Worm (Caenorhabditis elegans) whole organism, L2 larva: ENCODE results near the gene eif-2A.

Source experiments
- C34F6.9 ChIP-seq: fragments of 150-350 bp; optimal IDR thresholded peaks from 2 replicates; lab custom pipeline; 2014; ENCODE audit warnings: missing biosample characterization, missing genetic modification characterization
- F13H6.1 ChIP-seq: sonication (generic microtip); optimal IDR thresholded peaks from 2 replicates; lab custom pipeline; 2016; ENCODE audit warnings: missing genetic modification characterization, missing compliant biosample characterization
- R02D3.7 ChIP-seq: fragments of 150-350 bp; optimal IDR thresholded peaks from 2 replicates; lab custom pipeline; 2014; ENCODE audit warnings: missing biosample characterization, missing genetic modification characterization
- Y55F3AM.14 ChIP-seq: fragments of 200-800 bp; sonication (Bioruptor generic); optimal IDR thresholded peaks from 2 replicates; lab custom pipeline; 2018; ENCODE audit warnings: mild to moderate bottlenecking, missing genetic modification characterization, missing compliant biosample characterization
- alr-1 ChIP-seq: fragments of 150-350 bp; optimal IDR thresholded peaks from 2 replicates; lab custom pipeline; 2014; ENCODE audit warnings: missing biosample characterization, missing genetic modification characterization
- ama-1 ChIP-seq: fragments of 150-350 bp; optimal IDR thresholded peaks from 2 replicates; lab custom pipeline; 2018; ENCODE audit warnings: inconsistent platforms
- blmp-1 ChIP-seq: sonication (generic microtip); optimal IDR thresholded peaks from 2 replicates; lab custom pipeline; 2017; ENCODE audit warnings: missing genetic modification characterization, mild to moderate bottlenecking, missing compliant biosample characterization, antibody characterized with exemption, moderate library complexity; ENCODE audit not compliant: insufficient read depth
- ceh-16 ChIP-seq: fragments of 150-350 bp; optimal IDR thresholded peaks from 2 replicates; lab custom pipeline; 2014; ENCODE audit warnings: missing biosample characterization, missing genetic modification characterization
- ceh-82 ChIP-seq: fragments of 150-350 bp; optimal IDR thresholded peaks from 2 replicates; lab custom pipeline; 2014; ENCODE audit warnings: missing biosample characterization, missing genetic modification characterization
- crh-2 ChIP-seq: sonication (generic microtip); optimal IDR thresholded peaks from 2 replicates; lab custom pipeline; 2017; ENCODE audit warnings: missing biosample characterization, missing genetic modification characterization
- dmd-4 ChIP-seq: sonication (generic microtip); optimal IDR thresholded peaks from 2 replicates; lab custom pipeline; 2017; ENCODE audit warnings: missing biosample characterization, missing genetic modification characterization
- egl-27 ChIP-seq: sonication (generic microtip); optimal IDR thresholded peaks from 3 replicates; lab custom pipeline; 2017; ENCODE audit warnings: missing biosample characterization, missing genetic modification reagents, missing genetic modification characterization
- elt-3 ChIP-seq: sonication (generic microtip); optimal IDR thresholded peaks from 2 replicates; lab custom pipeline; 2017; ENCODE audit warnings: missing biosample characterization, missing genetic modification characterization
- fos-1 ChIP-seq: fragments of 150-350 bp; optimal IDR thresholded peaks from 2 replicates; lab custom pipeline; 2014; ENCODE audit warnings: missing biosample characterization, missing genetic modification characterization
- gmeb-1 ChIP-seq: fragments of 150-350 bp; optimal IDR thresholded peaks from 2 replicates; lab custom pipeline; 2014; ENCODE audit warnings: missing biosample characterization, missing genetic modification characterization
- lin-11 ChIP-seq: fragments of 150-350 bp; sonication (generic microtip); optimal IDR thresholded peaks from 2 replicates; lab custom pipeline; 2014; ENCODE audit warnings: missing biosample characterization, missing genetic modification characterization, inconsistent platforms, mixed read lengths
- lin-13 ChIP-seq: fragments of 150-350 bp; optimal IDR thresholded peaks from 2 replicates; lab custom pipeline; 2014; ENCODE audit warnings: missing biosample characterization, missing genetic modification reagents, missing genetic modification characterization
- lsy-2 ChIP-seq, 2 experiments: fragments of 150-350 bp in 1 of 2; sonication (generic microtip) in 1 of 2; optimal IDR thresholded peaks; 2 replicates each; lab custom pipeline; 2014 to 2017; ENCODE audit warnings: missing biosample characterization in 2 of 2, missing genetic modification characterization in 2 of 2
- mdl-1 ChIP-seq, 2 experiments: fragments of 150-350 bp in 1 of 2; sonication (generic microtip) in 1 of 2; optimal IDR thresholded peaks; 2 replicates each; lab custom pipeline; 2017; ENCODE audit warnings: missing biosample characterization in 2 of 2, missing genetic modification characterization in 2 of 2
- nhr-10 ChIP-seq: sonication (generic microtip); optimal IDR thresholded peaks from 2 replicates; lab custom pipeline; 2017; ENCODE audit warnings: missing biosample characterization, missing genetic modification characterization
- nhr-12 ChIP-seq: fragments of 150-350 bp; optimal IDR thresholded peaks from 2 replicates; lab custom pipeline; 2014; ENCODE audit warnings: missing biosample characterization, missing genetic modification characterization
- nhr-129 ChIP-seq: fragments of 150-350 bp; optimal IDR thresholded peaks from 2 replicates; lab custom pipeline; 2014; ENCODE audit warnings: missing biosample characterization, missing genetic modification characterization
- nhr-21 ChIP-seq: fragments of 150-350 bp; optimal IDR thresholded peaks from 2 replicates; lab custom pipeline; 2014; ENCODE audit warnings: missing biosample characterization, missing genetic modification characterization
- nhr-23 ChIP-seq: fragments of 150-350 bp; optimal IDR thresholded peaks from 2 replicates; lab custom pipeline; 2014; ENCODE audit warnings: missing biosample characterization, missing genetic modification reagents, missing genetic modification characterization
- nhr-25 ChIP-seq: fragments of 150-350 bp; sonication (generic microtip); optimal IDR thresholded peaks from 3 replicates; lab custom pipeline; 2014; ENCODE audit warnings: missing biosample characterization, missing genetic modification characterization
- nhr-6 ChIP-seq: fragments of 150-350 bp; optimal IDR thresholded peaks from 2 replicates; lab custom pipeline; 2014; ENCODE audit warnings: missing biosample characterization, missing genetic modification characterization
- nhr-77 ChIP-seq: fragments of 150-350 bp; optimal IDR thresholded peaks from 2 replicates; lab custom pipeline; 2014; ENCODE audit warnings: missing biosample characterization, missing genetic modification characterization
- peb-1 ChIP-seq: fragments of 150-350 bp; optimal IDR thresholded peaks from 2 replicates; lab custom pipeline; 2014; ENCODE audit warnings: missing biosample characterization, missing genetic modification characterization
- sem-4 ChIP-seq: fragments of 150-350 bp; optimal IDR thresholded peaks from 2 replicates; lab custom pipeline; 2014; ENCODE audit warnings: missing biosample characterization, missing genetic modification reagents, missing genetic modification characterization
- skn-1 ChIP-seq: sonication (generic microtip); optimal IDR thresholded peaks from 2 replicates; lab custom pipeline; 2017; ENCODE audit warnings: missing biosample characterization, missing genetic modification characterization
- sma-3 ChIP-seq: sonication (generic microtip); optimal IDR thresholded peaks from 2 replicates; lab custom pipeline; 2016; ENCODE audit warnings: missing genetic modification reagents, missing genetic modification characterization, missing compliant biosample characterization
- sma-9 ChIP-seq, 2 experiments: fragments of 150-350 bp in 1 of 2; sonication (generic microtip) in 1 of 2; optimal IDR thresholded peaks; 2 replicates each; lab custom pipeline; 2014 to 2016; ENCODE audit warnings: missing genetic modification characterization in 2 of 2, mild to moderate bottlenecking in 1 of 2, missing biosample characterization in 1 of 2, missing compliant biosample characterization in 1 of 2, missing genetic modification reagents in 1 of 2, moderate library complexity in 1 of 2
- snpc-4 ChIP-seq: fragments of 150-350 bp; optimal IDR thresholded peaks from 2 replicates; lab custom pipeline; 2014; ENCODE audit warnings: missing biosample characterization, missing genetic modification characterization
- unc-39 ChIP-seq: fragments of 150-350 bp; optimal IDR thresholded peaks from 2 replicates; lab custom pipeline; 2014; ENCODE audit warnings: missing biosample characterization, missing genetic modification characterization
- ztf-1 ChIP-seq: fragments of 200-800 bp; sonication (Bioruptor generic); conservative IDR thresholded peaks from 2 replicates; pipeline ENCODE4 v1.3.6; 2022; ENCODE audit warnings: missing genetic modification characterization, missing compliant biosample characterization
- ztf-4 ChIP-seq: fragments of 150-350 bp; optimal IDR thresholded peaks from 2 replicates; lab custom pipeline; 2014; ENCODE audit warnings: missing biosample characterization, missing genetic modification characterization

Gene eif-2A

ce11 chrII:10389038-10389437, 27.6 kb upstream of the eif-2A start:
- TF ChIP-seq fos-1 (tag; lab: Kevin White, UChicago) (peak; percentile 71), lsy-2 (tag; optimal IDR thresholded peaks at IDR 0.05; lab: Kevin White, UChicago) (peak in 1 of 2 experiments; percentile 65), ceh-16 (tag; lab: Kevin White, UChicago) (no peak), sma-3 (GFP tag; lab: Kevin White, UChicago) (peak; percentile 90), nhr-21 (peak; percentile 86), sem-4 (tag; lab: Kevin White, UChicago) (peak; percentile 39), nhr-25 (tag; lab: Kevin White, UChicago) (peak; percentile 83), Y55F3AM.14 (GFP tag; lab: Kevin White, UChicago) (peak; percentile 34), gmeb-1 (tag; lab: Kevin White, UChicago) (peak; percentile 56), crh-2 (tag; lab: Kevin White, UChicago) (peak; percentile 74), nhr-129 (tag; lab: Kevin White, UChicago) (peak; percentile 63), snpc-4 (tag; lab: Kevin White, UChicago) (peak; percentile 17), F13H6.1 (tag; lab: Kevin White, UChicago) (peak; percentile 79), blmp-1 (peak; percentile 86), lin-11 (tag; lab: Kevin White, UChicago) (no peak), lin-13 (GFP tag; lab: Kevin White, UChicago) (peak; percentile 52), C34F6.9 (tag; lab: Kevin White, UChicago) (peak; percentile 39), ceh-82 (tag; lab: Kevin White, UChicago) (no peak), mdl-1 (tag; optimal IDR thresholded peaks at IDR 0.05; lab: Kevin White, UChicago) (peak; percentile 55 to 58), ama-1 (lab: Kevin White, UChicago) (peak; percentile 61), sma-9 (GFP tag; optimal IDR thresholded peaks at IDR 0.05; lab: Kevin White, UChicago) (peak; percentile 89), sma-9 (tag; optimal IDR thresholded peaks at IDR 0.05; lab: Kevin White, UChicago) (no peak), unc-39 (tag; lab: Kevin White, UChicago) (no peak), nhr-6 (tag; lab: Kevin White, UChicago) (peak; percentile 67), peb-1 (no peak)
- TF ChIP-seq, all 48 proteins: peak for 19

ce11 chrII:10389776-10390175, 26.8 kb upstream of the eif-2A start:
- peak; percentile 80 for TF ChIP-seq F13H6.1 (tag; lab: Kevin White, UChicago)
- no peak for TF ChIP-seq skn-1 (tag; lab: Kevin White, UChicago)
- TF ChIP-seq nhr-77 = no peak
- no peak for TF ChIP-seq ztf-4 (tag; lab: Kevin White, UChicago)
- TF ChIP-seq nhr-25 (tag; lab: Kevin White, UChicago) = peak; percentile 68
- peak; percentile 84 for TF ChIP-seq fos-1 (tag; lab: Kevin White, UChicago)
- TF ChIP-seq nhr-129 (tag; lab: Kevin White, UChicago) = peak; percentile 70
- no peak for TF ChIP-seq alr-1 (tag; lab: Kevin White, UChicago)
- TF ChIP-seq Y55F3AM.14 (GFP tag; lab: Kevin White, UChicago) = no peak
- TF ChIP-seq ztf-1 (GFP tag; lab: Robert Waterston, UW) = no peak
- peak; percentile 37 for TF ChIP-seq gmeb-1 (tag; lab: Kevin White, UChicago)
- TF ChIP-seq nhr-21 = peak; percentile 76
- TF ChIP-seq crh-2 (tag; lab: Kevin White, UChicago) = peak; percentile 65
- TF ChIP-seq sma-9 (GFP tag; optimal IDR thresholded peaks at IDR 0.05; lab: Kevin White, UChicago) = peak; percentile 82
- TF ChIP-seq sma-9 (tag; optimal IDR thresholded peaks at IDR 0.05; lab: Kevin White, UChicago) = no peak
- TF ChIP-seq egl-27 (tag; lab: Kevin White, UChicago) = peak; percentile 8
- no peak for TF ChIP-seq peb-1
- TF ChIP-seq mdl-1 (tag; optimal IDR thresholded peaks at IDR 0.05; lab: Kevin White, UChicago) = peak in 1 of 2 experiments; percentile 64
- no peak for TF ChIP-seq nhr-6 (tag; lab: Kevin White, UChicago)
- TF ChIP-seq sma-3 (GFP tag; lab: Kevin White, UChicago) = peak; percentile 11

- TF ChIP-seq nhr-10 (tag; lab: Kevin White, UChicago) (peak; percentile 2), alr-1 (tag; lab: Kevin White, UChicago) (no peak), nhr-25 (tag; lab: Kevin White, UChicago) (peak; percentile 83), lsy-2 (tag; optimal IDR thresholded peaks at IDR 0.05; lab: Kevin White, UChicago) (peak in 1 of 2 experiments; percentile 61), nhr-6 (tag; lab: Kevin White, UChicago) (peak; percentile 35), nhr-129 (tag; lab: Kevin White, UChicago) (peak; percentile 90), ztf-4 (tag; lab: Kevin White, UChicago) (peak; percentile 72), ama-1 (lab: Kevin White, UChicago) (no peak), lin-13 (GFP tag; lab: Kevin White, UChicago) (peak; percentile 13), blmp-1 (peak; percentile 29), gmeb-1 (tag; lab: Kevin White, UChicago) (peak; percentile 16), C34F6.9 (tag; lab: Kevin White, UChicago) (peak; percentile 58), sma-3 (GFP tag; lab: Kevin White, UChicago) (peak; percentile 85), ztf-1 (GFP tag; lab: Robert Waterston, UW) (no peak), fos-1 (tag; lab: Kevin White, UChicago) (peak; percentile 34), R02D3.7 (no peak), F13H6.1 (tag; lab: Kevin White, UChicago) (peak; percentile 51), dmd-4 (tag; lab: Kevin White, UChicago) (no peak), crh-2 (tag; lab: Kevin White, UChicago) (peak; percentile 66), elt-3 (tag; lab: Kevin White, UChicago) (no peak), sma-9 (GFP tag; optimal IDR thresholded peaks at IDR 0.05; lab: Kevin White, UChicago) (peak; percentile 91), sma-9 (tag; optimal IDR thresholded peaks at IDR 0.05; lab: Kevin White, UChicago) (no peak), sem-4 (tag; lab: Kevin White, UChicago) (peak; percentile 17), lin-11 (tag; lab: Kevin White, UChicago) (no peak), nhr-12 (tag; lab: Kevin White, UChicago) (no peak), unc-39 (tag; lab: Kevin White, UChicago) (no peak), nhr-23 (tag; lab: Kevin White, UChicago) (no peak), Y55F3AM.14 (GFP tag; lab: Kevin White, UChicago) (peak; percentile 52), egl-27 (tag; lab: Kevin White, UChicago) (no peak), mdl-1 (tag; optimal IDR thresholded peaks at IDR 0.05; lab: Kevin White, UChicago) (peak in 1 of 2 experiments; percentile 47), nhr-21 (peak; percentile 84)
These were observed 26.3 kb upstream of the eif-2A start for ce11 chrII:10390250-10390821.
